Worm (Caenorhabditis elegans): Measurements from ENCODE around the gene hint-3.

- peak; percentile 74 for TF ChIP-seq D2030.7 (GFP tag; IDR thresholded peaks at IDR 0.05)
- TF ChIP-seq ceh-40 (GFP tag; IDR thresholded peaks at IDR 0.05): no peak
- no peak for TF ChIP-seq lir-1 (GFP tag; conservative IDR thresholded peaks at IDR 0.05)
- TF ChIP-seq zim-3 (tag; optimal IDR thresholded peaks at IDR 0.05): no peak
- TF ChIP-seq unc-62 (GFP tag; optimal IDR thresholded peaks at IDR 0.05): peak; percentile 22
- no peak for TF ChIP-seq ama-1 (optimal IDR thresholded peaks at IDR 0.05)
- no peak for TF ChIP-seq ama-1 (GFP tag; optimal IDR thresholded peaks at IDR 0.05)
- peak; percentile 30 for TF ChIP-seq ztf-26 (tag; optimal IDR thresholded peaks at IDR 0.05)
- no peak for TF ChIP-seq him-1 (tag; optimal IDR thresholded peaks at IDR 0.05)
- TF ChIP-seq nhr-90 (tag; optimal IDR thresholded peaks at IDR 0.05): no peak
- no peak for TF ChIP-seq Y53F4B.3 (GFP tag; IDR thresholded peaks at IDR 0.05)
- TF ChIP-seq aptf-2 (GFP tag; conservative IDR thresholded peaks at IDR 0.05): no peak
- TF ChIP-seq T26A5.8 (tag; optimal IDR thresholded peaks at IDR 0.05): no peak
- no peak for TF ChIP-seq dpl-1 (GFP tag; optimal IDR thresholded peaks at IDR 0.05)
- peak; percentile 43 for TF ChIP-seq madf-10 (tag; optimal IDR thresholded peaks at IDR 0.05)
Observed at ce11 chrV:7776029-7776628, 15.9 kb downstream of the hint-3 start, which contains the start of the genes rpl-39 and rps-30.

Data from whole organism, young adult.